Worm (Caenorhabditis elegans): ENCODE results near the gene ppk-3.

The ppk-3 gene

ce11 chrX:13005730-13006129 lies 30.3 kb upstream of the ppk-3 start:
- no peak for TF ChIP-seq med-1 (GFP tag; optimal IDR thresholded peaks at IDR 0.05; ENCODE audit: insufficient read depth)
- no peak for TF ChIP-seq ref-1 (GFP tag; conservative IDR thresholded peaks at IDR 0.05)
- TF ChIP-seq tab-1 (GFP tag; IDR thresholded peaks at IDR 0.05) = no peak
- TF ChIP-seq klf-2 (GFP tag; conservative IDR thresholded peaks at IDR 0.05) = no peak
- no peak for TF ChIP-seq T22C8.4 (GFP tag; IDR thresholded peaks at IDR 0.05)
- no peak for TF ChIP-seq ztf-23 (GFP tag; IDR thresholded peaks at IDR 0.05)
- no peak for TF ChIP-seq flt-1 (GFP tag; IDR thresholded peaks at IDR 0.05)
- no peak for TF ChIP-seq ztf-29 (GFP tag; IDR thresholded peaks at IDR 0.05)
- no peak for TF ChIP-seq cog-1 (tag; optimal IDR thresholded peaks at IDR 0.05)

- TF ChIP-seq ref-1 (GFP tag; conservative IDR thresholded peaks at IDR 0.05) = no peak
- no peak for TF ChIP-seq ztf-29 (GFP tag; IDR thresholded peaks at IDR 0.05)
- TF ChIP-seq med-1 (GFP tag; optimal IDR thresholded peaks at IDR 0.05; ENCODE audit: insufficient read depth) = no peak
- no peak for TF ChIP-seq klf-2 (GFP tag; conservative IDR thresholded peaks at IDR 0.05)
- TF ChIP-seq ztf-23 (GFP tag; IDR thresholded peaks at IDR 0.05) = no peak
- TF ChIP-seq tab-1 (GFP tag; IDR thresholded peaks at IDR 0.05) = no peak
- TF ChIP-seq cog-1 (tag; optimal IDR thresholded peaks at IDR 0.05) = no peak
- no peak for TF ChIP-seq flt-1 (GFP tag; IDR thresholded peaks at IDR 0.05)
- no peak for TF ChIP-seq T22C8.4 (GFP tag; IDR thresholded peaks at IDR 0.05)
These were observed 29.1 kb upstream of the ppk-3 start for ce11 chrX:13004491-13005093.

ce11 chrX:13003092-13003491 lies 27.6 kb upstream of the ppk-3 start:
- TF ChIP-seq ref-1 (GFP tag; conservative IDR thresholded peaks at IDR 0.05) (no peak), T22C8.4 (GFP tag; IDR thresholded peaks at IDR 0.05) (no peak), klf-2 (GFP tag; conservative IDR thresholded peaks at IDR 0.05) (no peak), med-1 (GFP tag; optimal IDR thresholded peaks at IDR 0.05; ENCODE audit: insufficient read depth) (no peak), ztf-29 (GFP tag; IDR thresholded peaks at IDR 0.05) (no peak), flt-1 (GFP tag; IDR thresholded peaks at IDR 0.05) (no peak), ztf-23 (GFP tag; IDR thresholded peaks at IDR 0.05) (no peak), cog-1 (tag; optimal IDR thresholded peaks at IDR 0.05) (no peak), tab-1 (GFP tag; IDR thresholded peaks at IDR 0.05) (no peak)

- TF ChIP-seq ref-1 (GFP tag; conservative IDR thresholded peaks at IDR 0.05) (no peak), tab-1 (GFP tag; IDR thresholded peaks at IDR 0.05) (no peak)
These were observed 26.9 kb upstream of the ppk-3 start for ce11 chrX:13002322-13002721.

- no peak for TF ChIP-seq ztf-29 (GFP tag; IDR thresholded peaks at IDR 0.05)
- TF ChIP-seq klf-2 (GFP tag; conservative IDR thresholded peaks at IDR 0.05) = no peak
- no peak for TF ChIP-seq cog-1 (tag; optimal IDR thresholded peaks at IDR 0.05)
- TF ChIP-seq tab-1 (GFP tag; IDR thresholded peaks at IDR 0.05) = no peak
- no peak for TF ChIP-seq med-1 (GFP tag; optimal IDR thresholded peaks at IDR 0.05; ENCODE audit: insufficient read depth)
- no peak for TF ChIP-seq flt-1 (GFP tag; IDR thresholded peaks at IDR 0.05)
- TF ChIP-seq ref-1 (GFP tag; conservative IDR thresholded peaks at IDR 0.05) = no peak
- TF ChIP-seq T22C8.4 (GFP tag; IDR thresholded peaks at IDR 0.05) = no peak
- no peak for TF ChIP-seq ztf-23 (GFP tag; IDR thresholded peaks at IDR 0.05)
These were observed 25.4 kb upstream of the ppk-3 start for ce11 chrX:13000837-13001236.

ce11 chrX:12999567-12999966 lies 24.1 kb upstream of the ppk-3 start:
- TF ChIP-seq klf-2 (GFP tag; conservative IDR thresholded peaks at IDR 0.05) = no peak
- no peak for TF ChIP-seq ztf-23 (GFP tag; IDR thresholded peaks at IDR 0.05)
- no peak for TF ChIP-seq T22C8.4 (GFP tag; IDR thresholded peaks at IDR 0.05)
- TF ChIP-seq ref-1 (GFP tag; conservative IDR thresholded peaks at IDR 0.05) = no peak
- no peak for TF ChIP-seq med-1 (GFP tag; optimal IDR thresholded peaks at IDR 0.05; ENCODE audit: insufficient read depth)
- no peak for TF ChIP-seq cog-1 (tag; optimal IDR thresholded peaks at IDR 0.05)
- TF ChIP-seq flt-1 (GFP tag; IDR thresholded peaks at IDR 0.05) = no peak
- no peak for TF ChIP-seq ztf-29 (GFP tag; IDR thresholded peaks at IDR 0.05)
- no peak for TF ChIP-seq tab-1 (GFP tag; IDR thresholded peaks at IDR 0.05)

- TF ChIP-seq tab-1 (GFP tag; IDR thresholded peaks at IDR 0.05) = no peak
- TF ChIP-seq cog-1 (tag; optimal IDR thresholded peaks at IDR 0.05) = no peak
- TF ChIP-seq flt-1 (GFP tag; IDR thresholded peaks at IDR 0.05) = no peak
- no peak for TF ChIP-seq ztf-23 (GFP tag; IDR thresholded peaks at IDR 0.05)
- no peak for TF ChIP-seq T22C8.4 (GFP tag; IDR thresholded peaks at IDR 0.05)
- TF ChIP-seq ztf-29 (GFP tag; IDR thresholded peaks at IDR 0.05) = no peak
- no peak for TF ChIP-seq ref-1 (GFP tag; conservative IDR thresholded peaks at IDR 0.05)
- no peak for TF ChIP-seq klf-2 (GFP tag; conservative IDR thresholded peaks at IDR 0.05)
- no peak for TF ChIP-seq med-1 (GFP tag; optimal IDR thresholded peaks at IDR 0.05; ENCODE audit: insufficient read depth)
These were observed 20.7 kb upstream of the ppk-3 start for ce11 chrX:12996161-12996560.

- TF ChIP-seq T22C8.4 (GFP tag; IDR thresholded peaks at IDR 0.05) = peak; percentile 59; the same call in 1 of the 2 replicates
- no peak for TF ChIP-seq klf-2 (GFP tag; conservative IDR thresholded peaks at IDR 0.05)
These were observed 15.4 kb upstream of the ppk-3 start, which contains the start of the genes F11C1.1 and vwa-8 for ce11 chrX:12990529-12991520. F11C1.1 (minus strand) TSS chrX:12990579. vwa-8 (plus strand) TSS chrX:12991470.

- TF ChIP-seq ztf-23 (GFP tag; IDR thresholded peaks at IDR 0.05) = no peak
- TF ChIP-seq cog-1 (tag; optimal IDR thresholded peaks at IDR 0.05) = no peak
- no peak for TF ChIP-seq klf-2 (GFP tag; conservative IDR thresholded peaks at IDR 0.05)
- TF ChIP-seq T22C8.4 (GFP tag; IDR thresholded peaks at IDR 0.05) = peak; percentile 47; the same call in 1 of the 2 replicates
- TF ChIP-seq flt-1 (GFP tag; IDR thresholded peaks at IDR 0.05) = no peak
- TF ChIP-seq ztf-29 (GFP tag; IDR thresholded peaks at IDR 0.05) = no peak
These were observed 13.8 kb upstream of the ppk-3 start, which contains the start of gene F11C1.7 for ce11 chrX:12989205-12989604. F11C1.7 (plus strand) TSS chrX:12989344.

Data from whole organism, midembryonic.